Worm (Caenorhabditis elegans): ENCODE results near the gene T14F9.2.
A peak's percentile ranks its signal among the peaks of the same experiment; 100 is the strongest.

ce11 chrX:2233929-2234328 is at the start of gene T14F9.2:
- TF ChIP-seq nfya-1 (tag; optimal IDR thresholded peaks at IDR 0.05), result peak; percentile 19
- TF ChIP-seq Y22D7AL.16 (tag; optimal IDR thresholded peaks at IDR 0.05), result no peak
- no peak for TF ChIP-seq F13H6.1 (tag; optimal IDR thresholded peaks at IDR 0.05)
- TF ChIP-seq pha-4 (tag; optimal IDR thresholded peaks at IDR 0.05), result no peak
- TF ChIP-seq pha-2 (tag; optimal IDR thresholded peaks at IDR 0.05), result no peak
- no peak for TF ChIP-seq C38D4.7 (GFP tag; optimal IDR thresholded peaks at IDR 0.05)
- no peak for TF ChIP-seq nhr-11 (tag; optimal IDR thresholded peaks at IDR 0.05)
- no peak for TF ChIP-seq ttx-3 (tag; optimal IDR thresholded peaks at IDR 0.05)
- no peak for TF ChIP-seq odd-2 (tag; optimal IDR thresholded peaks at IDR 0.05)
- TF ChIP-seq ceh-6 (GFP tag; optimal IDR thresholded peaks at IDR 0.05), result no peak
- peak; percentile 27 for TF ChIP-seq elt-2 (tag; optimal IDR thresholded peaks at IDR 0.05)
- no peak for TF ChIP-seq K09A11.1 (tag; optimal IDR thresholded peaks at IDR 0.05; ENCODE audit: insufficient read depth)
- no peak for TF ChIP-seq elt-4 (tag; optimal IDR thresholded peaks at IDR 0.05)

Measured in whole organism, late embryonic.